Worm (Caenorhabditis elegans): Measurements from ENCODE around the gene F23A7.4.
"Not testable (repeated sequence)": the region's sequence is repeated elsewhere in the genome, so short reads cannot be mapped to it uniquely, and the experiment has no call there.

The F23A7.4 gene

ce11 chrX:16218306-16218705, 5.9 kb downstream of the F23A7.4 start (continued):
- TF ChIP-seq spr-3 (GFP tag; optimal IDR thresholded peaks at IDR 0.05) (no peak), nhr-77 (tag; optimal IDR thresholded peaks at IDR 0.05) (peak; percentile 5), vab-7 (GFP tag; IDR thresholded peaks at IDR 0.05) (no peak), F26F4.8 (GFP tag; conservative IDR thresholded peaks at IDR 0.05) (no peak), mxl-3 (GFP tag; optimal IDR thresholded peaks at IDR 0.05) (peak; percentile 24), zfp-2 (tag; optimal IDR thresholded peaks at IDR 0.05) (no peak)

- TF ChIP-seq dmd-6 (GFP tag; IDR thresholded peaks at IDR 0.05); lin-1 (GFP tag; IDR thresholded peaks at IDR 0.05); ztf-7 (tag; optimal IDR thresholded peaks at IDR 0.05): not testable (repeated sequence)
These were observed 7.3 kb downstream of the F23A7.4 start, which contains the start of gene F23A7.3 for ce11 chrX:16219710-16220109. Gene F23A7.3, plus strand, starts transcription at chrX:16220010.

ce11 chrX:16228622-16229021, 16.2 kb downstream of the F23A7.4 start, which contains the start of gene F23A7.5:
Gene F23A7.5, plus strand, starts transcription at chrX:16228922.
- no peak for TF ChIP-seq snpc-1.2 (GFP tag; IDR thresholded peaks at IDR 0.05)
- TF ChIP-seq mep-1 (tag; optimal IDR thresholded peaks at IDR 0.05), result no peak
- TF ChIP-seq lin-1 (GFP tag; IDR thresholded peaks at IDR 0.05), result no peak
- no peak for TF ChIP-seq snpc-4 (tag; optimal IDR thresholded peaks at IDR 0.05)
- TF ChIP-seq hlh-30 (tag; optimal IDR thresholded peaks at IDR 0.05; ENCODE audit: insufficient read depth), result no peak
- no peak for TF ChIP-seq F26F4.8 (GFP tag; conservative IDR thresholded peaks at IDR 0.05)
- TF ChIP-seq hif-1 (tag; optimal IDR thresholded peaks at IDR 0.05), result no peak
- TF ChIP-seq lin-38 (GFP tag; IDR thresholded peaks at IDR 0.05), result no peak
- TF ChIP-seq nhr-237 (tag; optimal IDR thresholded peaks at IDR 0.05), result no peak
- no peak for TF ChIP-seq nhr-6 (tag; optimal IDR thresholded peaks at IDR 0.05)
- no peak for TF ChIP-seq fos-1 (tag; optimal IDR thresholded peaks at IDR 0.05)
- no peak for TF ChIP-seq zag-1 (tag; optimal IDR thresholded peaks at IDR 0.05)
- no peak for TF ChIP-seq zfp-3 (GFP tag; conservative IDR thresholded peaks at IDR 0.05)
- TF ChIP-seq F37D6.2 (tag; optimal IDR thresholded peaks at IDR 0.05), result no peak
- no peak for TF ChIP-seq jun-1 (tag; optimal IDR thresholded peaks at IDR 0.05)
- no peak for TF ChIP-seq Y5F2A.4 (GFP tag; optimal IDR thresholded peaks at IDR 0.05)
- TF ChIP-seq mxl-3 (GFP tag; optimal IDR thresholded peaks at IDR 0.05), result no peak
- no peak for TF ChIP-seq daf-8 (GFP tag; IDR thresholded peaks at IDR 0.05)
- no peak for TF ChIP-seq T26A8.4 (GFP tag; IDR thresholded peaks at IDR 0.05)
- no peak for TF ChIP-seq duxl-1 (tag; optimal IDR thresholded peaks at IDR 0.05; ENCODE audit: poor library complexity)

- TF ChIP-seq dve-1 (tag; optimal IDR thresholded peaks at IDR 0.05; ENCODE audit: insufficient read depth), result no peak
- no peak for TF ChIP-seq aha-1 (tag)
- TF ChIP-seq hlh-11 (tag; optimal IDR thresholded peaks at IDR 0.05), result no peak
- TF ChIP-seq ceh-62 (tag; optimal IDR thresholded peaks at IDR 0.05), result no peak
- no peak for TF ChIP-seq nhr-42 (GFP tag; IDR thresholded peaks at IDR 0.05)
These were observed 28.2 kb downstream of the F23A7.4 start for ce11 chrX:16240626-16241025.

- TF ChIP-seq nhr-11 (tag; optimal IDR thresholded peaks at IDR 0.05), result no peak
- no peak for TF ChIP-seq jun-1 (tag; optimal IDR thresholded peaks at IDR 0.05)
- TF ChIP-seq set-16 (GFP tag; IDR thresholded peaks at IDR 0.05), result peak; percentile 88
- TF ChIP-seq fos-1 (tag; optimal IDR thresholded peaks at IDR 0.05), result no peak
These were observed 30.7 kb downstream of the F23A7.4 start for ce11 chrX:16243129-16243528.

ce11 chrX:16244764-16245244, 32.4 kb downstream of the F23A7.4 start, which contains the start of gene W10G6.1:
Gene W10G6.1, plus strand, starts transcription at chrX:16245194.
- no peak for TF ChIP-seq dpl-1 (GFP tag; optimal IDR thresholded peaks at IDR 0.05)
- peak; percentile 51; the same call in 1 of the 2 replicates for TF ChIP-seq set-16 (GFP tag; IDR thresholded peaks at IDR 0.05)
- peak in 1 of 2 experiments; percentile 42 for TF ChIP-seq unc-62 (GFP tag; optimal IDR thresholded peaks at IDR 0.05 in 1 of 2)
- no peak for TF ChIP-seq unc-62 (tag; optimal IDR thresholded peaks at IDR 0.05)

All from whole organism, L4 larva.